Worm (Caenorhabditis elegans): ENCODE measurements around the gene tsp-20.

The tsp-20 gene

DNA sequence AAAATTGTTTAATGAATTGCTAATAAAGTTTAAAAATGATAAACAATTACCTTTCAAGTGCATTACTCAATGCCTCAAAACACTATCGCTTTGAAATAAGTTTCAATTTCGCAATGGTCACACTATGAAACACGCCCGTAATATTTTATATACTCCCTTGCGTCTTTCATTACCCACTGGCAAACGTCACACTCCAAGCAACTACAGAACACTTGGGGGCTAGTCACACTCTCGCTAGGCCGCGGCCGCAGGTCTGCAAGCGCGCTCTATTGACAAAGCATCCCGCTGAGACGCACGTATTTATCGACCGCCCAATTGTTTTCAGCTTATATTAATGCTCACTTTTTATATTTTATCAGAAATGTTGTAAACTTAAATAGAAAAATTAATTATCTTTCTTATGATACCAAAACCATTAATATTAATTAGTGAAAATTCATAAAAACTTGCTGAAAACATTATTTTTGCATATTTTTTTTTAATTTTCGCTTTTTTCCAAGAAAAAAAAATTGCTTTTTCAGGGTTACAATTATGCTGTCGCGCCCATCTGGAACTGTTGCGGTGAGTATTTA lies 15.8 kb downstream of the tsp-20 start, which contains the start of the genes nmat-1 and ucr-2.1 (continued):
- TF ChIP-seq lin-35 (GFP tag; optimal IDR thresholded peaks at IDR 0.05) (peak; percentile 25 to 83), egl-27 (tag; optimal IDR thresholded peaks at IDR 0.05) (no peak), lin-14 (GFP tag; optimal IDR thresholded peaks at IDR 0.05) (peak; percentile 97), skn-1 (tag; optimal IDR thresholded peaks at IDR 0.05) (peak; percentile 74), C34B4.2 (tag; optimal IDR thresholded peaks at IDR 0.05) (no peak), ces-1 (GFP tag; optimal IDR thresholded peaks at IDR 0.05) (no peak), swsn-7 (tag; optimal IDR thresholded peaks at IDR 0.05) (peak; percentile 80), mep-1 (tag; optimal IDR thresholded peaks at IDR 0.05) (peak; percentile 88), aha-1 (tag; optimal IDR thresholded peaks at IDR 0.05) (peak; percentile 8), nhr-237 (tag; optimal IDR thresholded peaks at IDR 0.05) (peak; percentile 35)

DNA sequence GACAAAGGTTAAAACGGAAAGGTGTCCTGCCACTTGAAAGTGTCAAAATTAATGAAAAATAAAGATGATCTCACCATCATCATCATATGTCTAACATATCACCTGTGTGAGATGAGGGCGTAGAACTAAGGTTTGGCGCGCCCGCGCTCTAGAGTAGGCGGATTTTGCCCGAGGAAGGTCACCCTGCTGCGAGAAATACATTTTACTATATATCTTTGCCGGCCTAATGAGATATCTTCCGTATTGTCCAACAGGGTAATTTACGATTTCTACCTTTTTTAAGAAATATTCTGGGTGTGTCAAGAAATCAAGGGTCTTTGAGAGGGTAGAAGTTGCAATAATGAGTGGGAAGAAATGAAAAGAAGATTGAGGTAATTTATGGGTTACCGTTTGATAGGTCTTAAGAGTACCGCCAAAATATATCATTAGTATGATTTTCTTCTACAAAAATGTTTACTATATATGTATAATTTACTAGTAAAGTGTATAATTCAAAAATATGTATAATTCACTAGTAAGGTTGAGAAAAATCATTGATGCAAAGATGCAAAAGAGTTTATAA lies 25.9 kb downstream of the tsp-20 start:
- TF ChIP-seq nhr-77 (tag; optimal IDR thresholded peaks at IDR 0.05) (no peak), jun-1 (tag; optimal IDR thresholded peaks at IDR 0.05) (no peak), C16A3.4 (tag; optimal IDR thresholded peaks at IDR 0.05) (no peak), blmp-1 (tag; optimal IDR thresholded peaks at IDR 0.05) (peak; percentile 16), fos-1 (tag; optimal IDR thresholded peaks at IDR 0.05) (no peak), snu-23 (GFP tag; optimal IDR thresholded peaks at IDR 0.05) (peak; percentile 33), unc-30 (tag; optimal IDR thresholded peaks at IDR 0.05) (no peak), nhr-85 (tag) (peak; percentile 95), nhr-71 (tag; optimal IDR thresholded peaks at IDR 0.05) (peak; percentile 60), mep-1 (tag; optimal IDR thresholded peaks at IDR 0.05) (peak; percentile 9), nhr-90 (tag; optimal IDR thresholded peaks at IDR 0.05; ENCODE audit: poor library complexity) (peak; percentile 33), irx-1 (tag; optimal IDR thresholded peaks at IDR 0.05) (peak; percentile 47), dsc-1 (tag; optimal IDR thresholded peaks at IDR 0.05) (no peak), nhr-20 (tag; optimal IDR thresholded peaks at IDR 0.05) (peak; percentile 26), elt-3 (tag; optimal IDR thresholded peaks at IDR 0.05) (peak in 2 of 6 experiments; percentile 11 to 30), zip-4 (GFP tag; optimal IDR thresholded peaks at IDR 0.05) (no peak), lin-14 (GFP tag; optimal IDR thresholded peaks at IDR 0.05) (peak; percentile 72), lsy-2 (tag; optimal IDR thresholded peaks at IDR 0.05) (no peak)

DNA sequence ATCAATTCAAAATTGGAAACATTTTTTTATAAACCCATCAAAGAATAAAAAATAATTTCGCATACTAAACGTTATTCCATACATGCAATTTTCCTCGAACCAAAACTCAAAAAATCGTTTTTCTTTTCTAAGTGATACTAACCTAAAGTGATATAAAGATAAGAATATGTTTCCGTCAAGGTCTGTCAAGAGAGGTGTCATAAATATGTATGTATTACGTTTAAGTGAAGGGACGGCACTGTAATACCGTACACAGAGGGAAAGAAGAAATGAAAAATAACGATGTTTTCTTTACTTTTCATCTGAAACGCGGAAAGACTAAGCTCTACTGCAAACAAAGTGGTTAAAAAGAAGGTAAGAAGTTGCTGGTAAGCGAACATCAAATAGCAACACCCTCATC lies 27.4 kb downstream of the tsp-20 start:
- TF ChIP-seq unc-30 (tag; optimal IDR thresholded peaks at IDR 0.05) (no peak), ces-1 (GFP tag; optimal IDR thresholded peaks at IDR 0.05) (no peak), nhr-47 (tag; optimal IDR thresholded peaks at IDR 0.05) (no peak), fkh-4 (tag; optimal IDR thresholded peaks at IDR 0.05; ENCODE audit: borderline replicate concordance) (no peak), nhr-19 (GFP tag; conservative IDR thresholded peaks at IDR 0.05) (0 out of 2 replicates have a peak, but pooled peaks have one; percentile 4), sup-37 (GFP tag; optimal IDR thresholded peaks at IDR 0.05) (no peak), isw-1 (GFP tag; IDR thresholded peaks at IDR 0.05) (no peak), egl-27 (tag; optimal IDR thresholded peaks at IDR 0.05) (no peak), alr-1 (tag; optimal IDR thresholded peaks at IDR 0.05; ENCODE audit: borderline replicate concordance) (no peak)

DNA sequence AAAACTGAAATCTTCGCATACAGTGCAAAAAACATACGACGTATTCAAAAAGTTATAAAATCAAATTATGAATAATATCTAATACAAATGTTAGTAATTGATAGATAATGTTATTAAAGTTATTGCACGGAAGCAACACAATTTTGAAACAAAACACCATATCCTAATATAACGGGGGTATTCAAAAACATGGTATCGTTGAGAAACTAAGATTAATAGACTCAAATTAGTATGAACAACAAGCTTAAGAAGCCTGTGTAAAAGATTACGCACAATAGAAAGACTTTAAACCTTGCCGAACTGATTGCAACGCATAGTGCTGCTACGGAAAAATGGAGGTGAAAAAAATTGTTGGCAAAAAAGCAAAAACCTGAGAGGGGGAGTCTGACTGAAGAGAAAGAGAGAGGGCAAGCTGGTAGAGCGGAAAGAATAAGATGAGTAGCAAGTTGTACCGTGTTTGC lies 28.3 kb downstream of the tsp-20 start, which contains the start of gene sma-5:
Gene sma-5, minus strand, starts transcription at position 51 of the 461 bp plus-strand sequence.
- TF ChIP-seq efl-1 (optimal IDR thresholded peaks at IDR 0.05) = no peak
- TF ChIP-seq efl-1 (GFP tag; optimal IDR thresholded peaks at IDR 0.05 in 1 of 2) = peak in 1 of 2 experiments; percentile 45
- TF ChIP-seq snpc-4 (tag; optimal IDR thresholded peaks at IDR 0.05) = no peak

Measured in whole organism, L1 larva.